Fruit fly (Drosophila melanogaster): ENCODE results near the gene Gem3.
A peak's percentile ranks its signal among the peaks of the same experiment; 100 is the strongest.

Gem3 gene

DNA sequence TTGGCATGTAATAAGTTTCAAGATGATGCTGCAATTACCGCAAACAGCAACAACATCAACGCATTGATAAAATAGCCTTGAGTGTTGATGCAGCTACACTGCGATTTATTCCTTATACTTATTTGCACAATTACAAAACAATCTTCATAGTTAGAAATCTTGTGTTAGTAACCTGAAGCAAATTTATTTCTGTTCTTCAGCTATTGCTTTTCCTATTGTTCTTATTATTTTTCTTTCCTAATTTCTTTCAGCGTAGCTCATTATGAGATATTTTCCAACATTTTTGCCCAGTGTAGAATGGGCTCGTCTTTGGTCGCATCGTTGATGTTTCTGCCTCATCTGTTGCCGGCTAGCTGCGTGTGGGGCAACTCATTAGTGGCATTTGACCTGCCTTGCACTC, 18.9 kb downstream of the Gem3 start (continued):
- TF ChIP-seq CG11294 (GFP tag; IDR thresholded peaks at IDR 0.05) (no peak), spab (GFP tag; optimal IDR thresholded peaks at IDR 0.05) (no peak), CG8319 (GFP tag; optimal IDR thresholded peaks at IDR 0.05) (no peak), ss (GFP tag; optimal IDR thresholded peaks at IDR 0.05) (no peak), topi (GFP tag; optimal IDR thresholded peaks at IDR 0.05) (no peak), Eip78C (GFP tag) (peak; percentile 58), CG7368 (GFP tag; optimal IDR thresholded peaks at IDR 0.05) (no peak), Ets96B (tag; optimal IDR thresholded peaks at IDR 0.05) (peak; percentile 5), fd59A (GFP tag; optimal IDR thresholded peaks at IDR 0.05) (peak; percentile 24), Hr4 (GFP tag; optimal IDR thresholded peaks at IDR 0.05) (peak; percentile 68)

dm6 chr3L:10442486-10442885, 20.4 kb downstream of the Gem3 start:
- TF ChIP-seq Ets21C (GFP tag; optimal IDR thresholded peaks at IDR 0.05) (no peak), Blimp-1 (GFP tag; optimal IDR thresholded peaks at IDR 0.05) (no peak), CG3919 (GFP tag; optimal IDR thresholded peaks at IDR 0.05) (no peak), fd59A (GFP tag; optimal IDR thresholded peaks at IDR 0.05) (no peak), Smox (GFP tag; optimal IDR thresholded peaks at IDR 0.05) (no peak), Lpt (GFP tag; optimal IDR thresholded peaks at IDR 0.05) (no peak), Eip78C (GFP tag) (no peak), fkh (GFP tag; optimal IDR thresholded peaks at IDR 0.05) (no peak), eg (GFP tag; IDR thresholded peaks at IDR 0.05) (no peak), Ets96B (tag; optimal IDR thresholded peaks at IDR 0.05) (no peak), CG6163 (GFP tag; IDR thresholded peaks at IDR 0.05) (no peak), Gug (GFP tag; IDR thresholded peaks at IDR 0.05) (no peak), CG6276 (GFP tag; optimal IDR thresholded peaks at IDR 0.05) (no peak), CG6792 (GFP tag; optimal IDR thresholded peaks at IDR 0.05) (no peak), fd85E (GFP tag; optimal IDR thresholded peaks at IDR 0.05) (no peak), Sox14 (GFP tag; optimal IDR thresholded peaks at IDR 0.05) (no peak), CG8632 (GFP tag; optimal IDR thresholded peaks at IDR 0.05) (no peak), CG7368 (GFP tag; optimal IDR thresholded peaks at IDR 0.05) (no peak)

DNA sequence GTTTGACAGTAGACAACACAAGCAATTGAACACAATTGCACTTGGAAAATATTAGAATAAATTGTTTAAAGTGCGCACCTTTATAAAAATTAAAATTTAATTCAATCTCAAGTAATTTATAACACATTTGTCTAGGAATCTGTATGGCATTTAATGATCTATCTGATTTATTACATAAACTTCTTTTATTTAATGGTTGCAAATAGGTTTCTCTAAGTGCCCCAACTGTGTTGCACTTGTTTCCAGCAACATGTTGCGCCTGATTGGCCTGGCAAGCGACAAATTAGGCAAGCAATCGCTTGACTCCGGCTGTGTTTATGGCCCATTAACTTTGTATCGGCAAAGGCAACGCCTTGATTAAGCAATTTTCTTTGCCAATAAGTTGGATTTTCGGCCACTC, 22.4 kb downstream of the Gem3 start:
- peak; percentile 46; the same call in 1 of the 2 replicates for TF ChIP-seq Gug (GFP tag; IDR thresholded peaks at IDR 0.05)
- peak; percentile 18 for TF ChIP-seq OdsH (GFP tag; optimal IDR thresholded peaks at IDR 0.05)
- TF ChIP-seq CG15336 (GFP tag; IDR thresholded peaks at IDR 0.05): peak; percentile 50; the same call in 1 of the 2 replicates
- TF ChIP-seq CG6163 (GFP tag; IDR thresholded peaks at IDR 0.05): 0 out of 3 replicates have a peak, but pooled peaks have one; percentile 10
- peak; percentile 50; the same call in 2 of the 3 replicates for TF ChIP-seq eg (GFP tag; IDR thresholded peaks at IDR 0.05)
- no peak for TF ChIP-seq CG6854 (GFP tag; optimal IDR thresholded peaks at IDR 0.05)
- peak; percentile 32 for TF ChIP-seq CG32006 (GFP tag; optimal IDR thresholded peaks at IDR 0.05)
- TF ChIP-seq Hr4 (GFP tag; optimal IDR thresholded peaks at IDR 0.05): peak; percentile 22
- no peak for TF ChIP-seq Hr39 (GFP tag; optimal IDR thresholded peaks at IDR 0.05)
- peak; percentile 63 for TF ChIP-seq CG8119 (GFP tag; IDR thresholded peaks at IDR 0.05)

DNA sequence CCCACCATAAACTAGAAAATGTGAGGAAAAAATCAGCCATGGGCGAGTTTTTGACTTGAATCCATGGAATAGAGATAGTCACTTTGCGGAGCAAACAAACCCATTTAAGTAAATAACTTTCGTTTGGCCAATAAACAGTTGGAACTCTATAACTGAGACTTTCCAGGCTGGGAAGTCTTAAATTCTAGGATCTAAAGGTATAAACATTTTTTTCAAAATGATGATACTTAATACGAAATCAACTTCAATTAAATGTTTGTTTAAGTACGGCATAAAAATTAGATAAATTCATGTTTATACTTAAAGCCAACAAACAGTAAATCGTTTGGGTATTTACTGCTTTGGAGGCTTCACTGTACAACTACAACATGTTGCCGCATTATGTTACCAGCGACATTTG, 23.0 kb downstream of the Gem3 start:
- TF ChIP-seq Ets96B (tag; optimal IDR thresholded peaks at IDR 0.05): no peak
- no peak for TF ChIP-seq CG6854 (GFP tag; optimal IDR thresholded peaks at IDR 0.05)
- no peak for TF ChIP-seq CG16779 (tag; optimal IDR thresholded peaks at IDR 0.05)
- no peak for TF ChIP-seq CG1621 (tag; optimal IDR thresholded peaks at IDR 0.05)
- no peak for TF ChIP-seq fd59A (GFP tag; optimal IDR thresholded peaks at IDR 0.05)
- no peak for TF ChIP-seq CG11294 (GFP tag; IDR thresholded peaks at IDR 0.05)
- TF ChIP-seq CG32006 (GFP tag; optimal IDR thresholded peaks at IDR 0.05): peak; percentile 24
- TF ChIP-seq CG8319 (GFP tag; optimal IDR thresholded peaks at IDR 0.05): no peak
- TF ChIP-seq Eip75B (GFP tag; optimal IDR thresholded peaks at IDR 0.05): no peak
- no peak for TF ChIP-seq CG9139 (GFP tag; optimal IDR thresholded peaks at IDR 0.05)
- TF ChIP-seq vri (GFP tag; optimal IDR thresholded peaks at IDR 0.05): no peak
- TF ChIP-seq Hr39 (GFP tag; optimal IDR thresholded peaks at IDR 0.05): no peak
- TF ChIP-seq CG6276 (GFP tag; optimal IDR thresholded peaks at IDR 0.05): no peak
- TF ChIP-seq CG15336 (GFP tag; IDR thresholded peaks at IDR 0.05): peak; percentile 57; the same call in 1 of the 2 replicates
- TF ChIP-seq Hr4 (GFP tag; optimal IDR thresholded peaks at IDR 0.05): peak; percentile 59
- TF ChIP-seq achi (GFP tag; optimal IDR thresholded peaks at IDR 0.05): no peak
- TF ChIP-seq topi (GFP tag; optimal IDR thresholded peaks at IDR 0.05): no peak
- TF ChIP-seq dsx (GFP tag; optimal IDR thresholded peaks at IDR 0.05; ENCODE audit: poor library complexity, severe bottlenecking): no peak
- TF ChIP-seq CG6792 (GFP tag; optimal IDR thresholded peaks at IDR 0.05): no peak
- TF ChIP-seq CG31627 (GFP tag; optimal IDR thresholded peaks at IDR 0.05): no peak
- peak; percentile 45; the same call in 1 of the 3 replicates for TF ChIP-seq eg (GFP tag; IDR thresholded peaks at IDR 0.05)
- TF ChIP-seq pdm3 (GFP tag; optimal IDR thresholded peaks at IDR 0.05): no peak
- no peak for TF ChIP-seq net (GFP tag; optimal IDR thresholded peaks at IDR 0.05)
- no peak for TF ChIP-seq CG11762 (GFP tag; optimal IDR thresholded peaks at IDR 0.05; ENCODE audit: insufficient read depth)
- TF ChIP-seq Eip93F (GFP tag; optimal IDR thresholded peaks at IDR 0.05): no peak
- TF ChIP-seq fd85E (GFP tag; optimal IDR thresholded peaks at IDR 0.05): no peak
- no peak for TF ChIP-seq CG11902 (GFP tag; optimal IDR thresholded peaks at IDR 0.05)
- TF ChIP-seq Hr38 (GFP tag; optimal IDR thresholded peaks at IDR 0.05): no peak

All from whole organism, prepupa.